Worm (Caenorhabditis elegans) whole organism, young adult: ENCODE measurements around the gene acr-2.

Source experiments
- C06A6.2 ChIP-seq: fragments of 200-800 bp; sonication (Bioruptor generic); conservative IDR thresholded peaks from 2 replicates; pipeline ENCODE4 v1.3.6; 2022; ENCODE audit warnings: missing genetic modification characterization, missing compliant biosample characterization
- C17E4.6 ChIP-seq: fragments of 200-800 bp; sonication (Bioruptor generic); IDR thresholded peaks from 2 replicates; pipeline ENCODE4 v1.3.6; 2022; ENCODE audit warnings: missing genetic modification reagents, missing genetic modification characterization, missing compliant biosample characterization
- F10E7.11 ChIP-seq: sonication (generic microtip); optimal IDR thresholded peaks from 2 replicates; lab custom pipeline; 2017; ENCODE audit warnings: mild to moderate bottlenecking, missing genetic modification characterization, moderate library complexity, missing compliant biosample characterization
- F22D6.2 ChIP-seq: sonication (generic microtip); optimal IDR thresholded peaks from 2 replicates; lab custom pipeline; 2016; ENCODE audit warnings: mild to moderate bottlenecking, missing genetic modification characterization, missing compliant biosample characterization
- F23B12.7 ChIP-seq: sonication (generic microtip); optimal IDR thresholded peaks from 2 replicates; lab custom pipeline; 2017; ENCODE audit warnings: missing genetic modification characterization, mild to moderate bottlenecking, missing compliant biosample characterization, antibody characterized with exemption, moderate library complexity; ENCODE audit not compliant: insufficient read depth
- Y53F4B.3 ChIP-seq: fragments of 200-800 bp; sonication (Bioruptor generic); IDR thresholded peaks from 2 replicates; pipeline ENCODE4 v1.3.6; 2022; ENCODE audit warnings: missing genetic modification reagents, missing genetic modification characterization, missing compliant biosample characterization
- Y95B8A.8 ChIP-seq: fragments of 200-800 bp; sonication (Bioruptor generic); IDR thresholded peaks from 2 replicates; pipeline ENCODE4 v1.3.6; 2022; ENCODE audit warnings: missing genetic modification reagents, missing genetic modification characterization, missing compliant biosample characterization
- ZK185.1 ChIP-seq: sonication (generic microtip); optimal IDR thresholded peaks from 2 replicates; lab custom pipeline; 2016; ENCODE audit warnings: mild to moderate bottlenecking, missing genetic modification characterization, missing compliant biosample characterization; ENCODE audit not compliant: poor library complexity, severe bottlenecking
- akir-1 ChIP-seq: fragments of 200-800 bp; sonication (Bioruptor generic); optimal IDR thresholded peaks from 2 replicates; lab custom pipeline; 2018; ENCODE audit warnings: mild to moderate bottlenecking, missing genetic modification characterization, moderate library complexity, missing compliant biosample characterization
- ama-1 ChIP-seq, 3 experiments: fragments of 150-350 bp in 1 of 3; sonication (generic microtip) in 2 of 3; optimal IDR thresholded peaks; 2 replicates each; lab custom pipeline; 2014 to 2018; ENCODE audit warnings: missing biosample characterization in 2 of 3, missing genetic modification characterization in 2 of 3, missing genetic modification reagents in 2 of 3
- aptf-3 ChIP-seq: fragments of 200-800 bp; sonication (Bioruptor generic); IDR thresholded peaks from 2 replicates; pipeline ENCODE4 v1.3.6; 2022; ENCODE audit warnings: missing genetic modification characterization, missing compliant biosample characterization
- atf-7 ChIP-seq: sonication (generic microtip); optimal IDR thresholded peaks from 2 replicates; lab custom pipeline; 2017; ENCODE audit warnings: mild to moderate bottlenecking, missing genetic modification characterization, missing compliant biosample characterization
- cebp-1 ChIP-seq, 2 experiments: fragments of 200-800 bp in 1 of 2; sonication (Bioruptor generic) in 1 of 2; sonication (generic microtip) in 1 of 2; IDR thresholded peaks in 1 of 2; optimal IDR thresholded peaks in 1 of 2; 2 replicates each; pipeline versions ENCODE4 v1.3.6 to Lab custom; 2017 to 2022; ENCODE audit warnings: missing compliant biosample characterization in 2 of 2, missing genetic modification characterization in 2 of 2, mild to moderate bottlenecking in 1 of 2, missing genetic modification reagents in 1 of 2, moderate library complexity in 1 of 2
- cebp-2 ChIP-seq: fragments of 200-800 bp; sonication (Bioruptor generic); IDR thresholded peaks from 2 replicates; pipeline ENCODE4 v1.3.6; 2022; ENCODE audit warnings: missing genetic modification characterization, missing compliant biosample characterization
- ceh-100 ChIP-seq: fragments of 200-800 bp; sonication (Bioruptor generic); IDR thresholded peaks from 2 replicates; pipeline ENCODE4 v1.3.6; 2022; ENCODE audit warnings: missing genetic modification reagents, missing genetic modification characterization, missing compliant biosample characterization
- chd-7 ChIP-seq: sonication (generic microtip); optimal IDR thresholded peaks from 2 replicates; lab custom pipeline; 2016; ENCODE audit warnings: mild to moderate bottlenecking, missing genetic modification characterization, moderate library complexity, missing compliant biosample characterization
- die-1 ChIP-seq: sonication (generic microtip); optimal IDR thresholded peaks from 2 replicates; lab custom pipeline; 2016; ENCODE audit warnings: missing genotype, mild to moderate bottlenecking, missing genetic modification characterization, missing compliant biosample characterization
- dpff-1 ChIP-seq: sonication (generic microtip); optimal IDR thresholded peaks from 2 replicates; lab custom pipeline; 2017; ENCODE audit warnings: mild to moderate bottlenecking, missing genetic modification characterization, missing compliant biosample characterization
- egl-44 ChIP-seq: fragments of 200-800 bp; sonication (Bioruptor generic); IDR thresholded peaks from 2 replicates; pipeline ENCODE4 v1.3.6; 2022; ENCODE audit warnings: missing genetic modification reagents, missing genetic modification characterization, missing compliant biosample characterization
- egrh-3 ChIP-seq: fragments of 200-800 bp; sonication (Bioruptor generic); IDR thresholded peaks from 2 replicates; pipeline ENCODE4 v1.3.6; 2022; ENCODE audit warnings: missing genetic modification reagents, missing genetic modification characterization, missing compliant biosample characterization
- ekl-4 ChIP-seq: fragments of 200-800 bp; sonication (Bioruptor generic); IDR thresholded peaks from 2 replicates; pipeline ENCODE4 v1.3.6; 2022; ENCODE audit warnings: missing genetic modification reagents, missing genetic modification characterization, missing compliant biosample characterization
- gei-17 ChIP-seq: fragments of 200-800 bp; sonication (Bioruptor generic); optimal IDR thresholded peaks from 2 replicates; lab custom pipeline; 2018; ENCODE audit warnings: mild to moderate bottlenecking, missing genetic modification characterization, missing compliant biosample characterization
- hmg-1.2 ChIP-seq: fragments of 200-800 bp; sonication (Bioruptor generic); IDR thresholded peaks from 2 replicates; pipeline ENCODE4 v1.3.6; 2022; ENCODE audit warnings: missing genetic modification reagents, missing genetic modification characterization, missing compliant biosample characterization
- hmg-20 ChIP-seq: fragments of 200-800 bp; sonication (Bioruptor generic); IDR thresholded peaks from 2 replicates; pipeline ENCODE4 v1.3.6; 2022; ENCODE audit warnings: missing genetic modification reagents, missing genetic modification characterization, missing compliant biosample characterization
- lag-1 ChIP-seq: fragments of 200-800 bp; sonication (Bioruptor generic); IDR thresholded peaks from 2 replicates; pipeline ENCODE4 v1.3.6; 2022; ENCODE audit warnings: missing genetic modification reagents, missing genetic modification characterization, missing compliant biosample characterization
- lin-35 ChIP-seq, 3 experiments: fragments of 150-350 bp in 2 of 3; sonication (generic microtip) in 1 of 3; optimal IDR thresholded peaks; 2 replicates each; lab custom pipeline; 2014 to 2018; ENCODE audit warnings: missing biosample characterization in 3 of 3, missing genetic modification characterization in 3 of 3, missing genetic modification reagents in 3 of 3
- lin-40 ChIP-seq: sonication (generic microtip); optimal IDR thresholded peaks from 2 replicates; lab custom pipeline; 2016; ENCODE audit warnings: missing genetic modification characterization, mild to moderate bottlenecking, missing compliant biosample characterization, missing genotype, missing genetic modification reagents
- lin-54 ChIP-seq: fragments of 200-800 bp; sonication (Bioruptor generic); optimal IDR thresholded peaks from 2 replicates; lab custom pipeline; 2018; ENCODE audit warnings: mild to moderate bottlenecking, missing genetic modification characterization, missing compliant biosample characterization
- lir-1 ChIP-seq: fragments of 200-800 bp; sonication (Bioruptor generic); conservative IDR thresholded peaks from 2 replicates; pipeline ENCODE4 v1.3.6; 2022; ENCODE audit warnings: missing genetic modification reagents, missing genetic modification characterization, missing compliant biosample characterization
- madf-10 ChIP-seq: sonication (generic microtip); optimal IDR thresholded peaks from 2 replicates; lab custom pipeline; 2016; ENCODE audit warnings: mild to moderate bottlenecking, missing genetic modification characterization, missing compliant biosample characterization
- madf-3 ChIP-seq: fragments of 200-800 bp; sonication (Bioruptor generic); IDR thresholded peaks from 2 replicates; pipeline ENCODE4 v1.3.6; 2022; ENCODE audit warnings: missing genetic modification reagents, missing genetic modification characterization, missing compliant biosample characterization
- madf-8 ChIP-seq: fragments of 200-800 bp; sonication (Bioruptor generic); conservative IDR thresholded peaks from 2 replicates; pipeline ENCODE4 v1.3.6; 2022; ENCODE audit warnings: missing genetic modification reagents, missing genetic modification characterization, missing compliant biosample characterization
- mes-4 ChIP-seq: sonication (generic microtip); optimal IDR thresholded peaks from 2 replicates; lab custom pipeline; 2016; ENCODE audit warnings: missing genotype, missing genetic modification characterization, missing compliant biosample characterization
- nfyb-1 ChIP-seq: fragments of 200-800 bp; sonication (Bioruptor generic); IDR thresholded peaks from 2 replicates; pipeline ENCODE4 v1.3.6; 2022; ENCODE audit warnings: missing genetic modification reagents, missing genetic modification characterization, missing compliant biosample characterization
- nhr-120 ChIP-seq: fragments of 200-800 bp; sonication (Bioruptor generic); IDR thresholded peaks from 2 replicates; pipeline ENCODE4 v1.3.6; 2022; ENCODE audit warnings: missing genetic modification characterization, missing compliant biosample characterization
- nhr-179 ChIP-seq: sonication (generic microtip); optimal IDR thresholded peaks from 2 replicates; lab custom pipeline; 2016; ENCODE audit warnings: mild to moderate bottlenecking, missing genetic modification characterization, missing compliant biosample characterization
- nhr-80 ChIP-seq: sonication (generic microtip); optimal IDR thresholded peaks from 2 replicates; lab custom pipeline; 2016; ENCODE audit warnings: missing genetic modification characterization, missing compliant biosample characterization
- pbrm-1 ChIP-seq: fragments of 200-800 bp; sonication (Bioruptor generic); IDR thresholded peaks from 2 replicates; pipeline ENCODE4 v1.3.6; 2022; ENCODE audit warnings: missing genetic modification reagents, missing genetic modification characterization, missing compliant biosample characterization
- pha-4 ChIP-seq: fragments of 150-350 bp; sonication (generic microtip); optimal IDR thresholded peaks from 2 replicates; lab custom pipeline; 2014; ENCODE audit warnings: missing biosample characterization, missing genetic modification reagents, missing genetic modification characterization
- repo-1 ChIP-seq: sonication (generic microtip); optimal IDR thresholded peaks from 2 replicates; lab custom pipeline; 2017; ENCODE audit warnings: mild to moderate bottlenecking, missing genetic modification characterization, missing compliant biosample characterization
- sdz-38 ChIP-seq: sonication (generic microtip); optimal IDR thresholded peaks from 2 replicates; lab custom pipeline; 2016; ENCODE audit warnings: missing genotype, missing genetic modification characterization, missing compliant biosample characterization
- unc-130 ChIP-seq: sonication (generic microtip); optimal IDR thresholded peaks from 2 replicates; lab custom pipeline; 2016; ENCODE audit warnings: missing genetic modification reagents, missing genetic modification characterization, missing compliant biosample characterization
- unc-62 ChIP-seq: fragments of 150-350 bp; optimal IDR thresholded peaks from 2 replicates; lab custom pipeline; 2014; ENCODE audit warnings: missing biosample characterization, missing genetic modification reagents, missing genetic modification characterization
- xnd-1 ChIP-seq: sonication (generic microtip); optimal IDR thresholded peaks from 2 replicates; lab custom pipeline; 2016; ENCODE audit warnings: missing genotype, missing genetic modification reagents, missing genetic modification characterization, missing compliant biosample characterization
- ztf-18 ChIP-seq: sonication (generic microtip); optimal IDR thresholded peaks from 2 replicates; lab custom pipeline; 2016; ENCODE audit warnings: missing genotype, mild to moderate bottlenecking, missing genetic modification characterization, missing compliant biosample characterization
- ztf-25 ChIP-seq: fragments of 200-800 bp; sonication (Bioruptor generic); IDR thresholded peaks from 2 replicates; pipeline ENCODE4 v1.3.6; 2022; ENCODE audit warnings: missing genetic modification reagents, missing genetic modification characterization, missing compliant biosample characterization

The acr-2 gene

DNA sequence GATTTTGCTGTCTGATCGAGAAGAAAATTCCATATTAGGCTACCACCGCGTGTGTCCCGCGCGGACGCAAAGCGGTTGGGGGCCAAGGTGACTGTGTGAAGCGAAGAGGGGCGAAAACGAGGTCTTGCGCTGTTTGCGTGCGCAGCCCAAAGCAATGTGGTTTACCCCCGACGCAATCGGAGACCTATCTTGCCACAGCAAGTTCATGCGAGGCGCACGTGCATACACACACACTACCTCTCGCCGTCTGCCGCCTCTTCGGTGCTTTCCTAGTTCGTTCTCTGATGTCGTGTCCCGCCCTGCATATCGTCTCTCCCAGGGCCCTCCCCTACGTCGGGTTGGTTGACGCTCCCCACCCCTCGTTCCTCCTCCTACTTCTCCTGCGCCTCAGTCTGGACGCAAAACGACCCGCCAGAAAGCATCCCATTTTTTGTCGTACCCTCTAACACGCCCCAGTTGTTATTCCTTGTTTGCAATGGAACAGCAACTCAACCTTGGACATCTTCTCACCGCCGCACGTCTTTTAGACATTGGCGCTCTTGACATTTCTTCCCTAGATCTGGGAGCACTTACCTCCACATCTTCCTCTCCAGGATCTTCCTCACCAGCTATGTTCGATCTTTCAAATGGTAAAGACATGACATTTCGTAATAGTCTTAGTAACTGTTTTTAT is 39.8 kb downstream of the acr-2 start, which contains the start of gene mdl-1 (continued):
- TF ChIP-seq cebp-2 (GFP tag; lab: Robert Waterston, UW) (0 out of 2 replicates have a peak, but pooled peaks have one; percentile 54), mes-4 (no peak), nhr-179 (tag; lab: Kevin White, UChicago) (no peak), nhr-120 (GFP tag; lab: Robert Waterston, UW) (no peak), F22D6.2 (tag; lab: Kevin White, UChicago) (peak; percentile 59), C17E4.6 (GFP tag; lab: Robert Waterston, UW) (no peak), madf-3 (GFP tag; lab: Robert Waterston, UW) (no peak), unc-62 (GFP tag; lab: Kevin White, UChicago) (no peak), F10E7.11 (tag; lab: Kevin White, UChicago) (no peak), egrh-3 (GFP tag; lab: Robert Waterston, UW) (peak; percentile 86), nfyb-1 (peak; percentile 90), nhr-80 (tag; lab: Kevin White, UChicago) (peak; percentile 37), egl-44 (GFP tag; lab: Robert Waterston, UW) (peak; percentile 51; the same call in 1 of the 2 replicates), unc-130 (GFP tag; lab: Kevin White, UChicago) (no peak), lin-40 (peak; percentile 68), ekl-4 (peak; percentile 40; the same call in 1 of the 2 replicates), aptf-3 (no peak), F23B12.7 (peak; percentile 70), die-1 (tag; lab: Kevin White, UChicago) (no peak), ztf-18 (tag; lab: Kevin White, UChicago) (no peak), Y95B8A.8 (GFP tag; lab: Robert Waterston, UW) (peak; percentile 62; the same call in 1 of the 2 replicates), hmg-20 (no peak), Y53F4B.3 (GFP tag; lab: Robert Waterston, UW) (no peak), pbrm-1 (GFP tag; lab: Robert Waterston, UW) (peak; percentile 68; the same call in 1 of the 2 replicates), repo-1 (tag; lab: Kevin White, UChicago) (no peak), akir-1 (no peak), ztf-25 (GFP tag; lab: Robert Waterston, UW) (no peak), C06A6.2 (GFP tag; lab: Robert Waterston, UW) (peak; percentile 48; the same call in 1 of the 2 replicates), xnd-1 (tag; lab: Kevin White, UChicago) (no peak), lir-1 (GFP tag; lab: Robert Waterston, UW) (peak; percentile 30; the same call in 1 of the 2 replicates), sdz-38 (tag; lab: Kevin White, UChicago) (no peak), chd-7 (tag; lab: Kevin White, UChicago) (peak; percentile 93), ceh-100 (GFP tag; lab: Robert Waterston, UW) (0 out of 2 replicates have a peak, but pooled peaks have one; percentile 18)

DNA sequence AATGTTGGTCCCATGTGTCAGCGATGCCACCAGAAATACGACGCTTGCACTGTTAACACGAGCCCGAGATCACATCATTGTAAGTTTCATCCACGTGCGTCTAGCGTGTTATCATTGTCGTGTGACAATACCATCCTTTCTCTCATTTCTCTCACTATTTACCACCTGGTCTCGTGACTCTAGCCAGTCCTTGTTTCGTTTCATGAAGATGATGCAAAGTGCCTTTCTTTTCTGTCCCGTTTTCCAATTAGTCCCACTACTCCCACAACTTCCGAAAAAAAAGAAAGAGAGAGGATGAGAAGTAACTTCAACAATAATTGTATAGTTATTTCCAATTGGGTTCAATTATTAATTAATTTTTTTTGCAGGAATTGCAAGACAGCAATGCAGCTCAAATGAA is 40.5 kb downstream of the acr-2 start:
- no peak for TF ChIP-seq gei-17
- TF ChIP-seq ZK185.1 (tag; lab: Kevin White, UChicago): peak; percentile 36
- peak; percentile 10 for TF ChIP-seq lin-54 (GFP tag; lab: Kevin White, UChicago)
- TF ChIP-seq cebp-1 (GFP tag; IDR thresholded peaks at IDR 0.05; lab: Robert Waterston, UW): no peak
- TF ChIP-seq cebp-1 (tag; optimal IDR thresholded peaks at IDR 0.05; lab: Kevin White, UChicago): peak; percentile 21
- no peak for TF ChIP-seq madf-8 (GFP tag; lab: Robert Waterston, UW)
- no peak for TF ChIP-seq lag-1 (GFP tag; lab: Robert Waterston, UW)
- peak; percentile 60; the same call in 1 of the 2 replicates for TF ChIP-seq C06A6.2 (GFP tag; lab: Robert Waterston, UW)
- TF ChIP-seq madf-10 (tag; lab: Kevin White, UChicago): peak; percentile 25
- TF ChIP-seq atf-7 (tag; lab: Kevin White, UChicago): no peak
- no peak for TF ChIP-seq dpff-1 (tag; lab: Kevin White, UChicago)
- TF ChIP-seq hmg-1.2 (GFP tag; lab: Robert Waterston, UW): peak; percentile 14; the same call in 1 of the 2 replicates
- no peak for TF ChIP-seq F23B12.7
- TF ChIP-seq ama-1 (optimal IDR thresholded peaks at IDR 0.05; lab: Kevin White, UChicago): peak; percentile 88
- no peak for TF ChIP-seq ama-1 (GFP tag; optimal IDR thresholded peaks at IDR 0.05; lab: Kevin White, UChicago)
- TF ChIP-seq lin-35 (GFP tag; optimal IDR thresholded peaks at IDR 0.05; lab: Kevin White, UChicago): peak in 1 of 3 experiments; percentile 17
- TF ChIP-seq xnd-1 (tag; lab: Kevin White, UChicago): no peak
- TF ChIP-seq nhr-80 (tag; lab: Kevin White, UChicago): peak; percentile 51
- TF ChIP-seq pha-4 (tag; lab: Kevin White, UChicago): peak; percentile 85
- TF ChIP-seq madf-3 (GFP tag; lab: Robert Waterston, UW): no peak
- TF ChIP-seq chd-7 (tag; lab: Kevin White, UChicago): peak; percentile 2
